Fruit fly (Drosophila melanogaster) whole organism, embryonic: ENCODE results near the gene CG32590.

Source experiments
- Bgb ChIP-seq: fragments of 200-800 bp; sonication (Bioruptor generic); IDR thresholded peaks from 2 replicates; pipeline ENCODE4 v1.3.6; 2022; ENCODE audit warnings: missing biosample characterization, missing genetic modification characterization; ENCODE audit not compliant: partially characterized antibody
- CG14710 ChIP-seq: fragments of 200-800 bp; sonication (Bioruptor generic); optimal IDR thresholded peaks from 3 replicates; lab custom pipeline; 2019; ENCODE audit warnings: missing biosample characterization, mild to moderate bottlenecking, missing genetic modification characterization, moderate library complexity
- CG14860 ChIP-seq: fragments of 200-800 bp; sonication (Bioruptor generic); IDR thresholded peaks from 3 replicates; pipeline ENCODE4 v1.3.6; 2022; ENCODE audit warnings: missing biosample characterization, missing genetic modification characterization; ENCODE audit not compliant: partially characterized antibody
- CG15479 ChIP-seq: fragments of 200-800 bp; sonication (Bioruptor generic); optimal IDR thresholded peaks from 3 replicates; lab custom pipeline; 2019; ENCODE audit warnings: missing biosample characterization, mild to moderate bottlenecking, missing genetic modification characterization, moderate library complexity
- CG15514 ChIP-seq: fragments of 200-800 bp; sonication (Bioruptor generic); optimal IDR thresholded peaks from 3 replicates; lab custom pipeline; 2017; ENCODE audit warnings: missing biosample characterization, missing genetic modification characterization, mild to moderate bottlenecking, moderate library complexity, missing genetic modification reagents
- CG1603 ChIP-seq: fragments of 200-800 bp; sonication (Bioruptor generic); optimal IDR thresholded peaks from 2 replicates; lab custom pipeline; 2019; ENCODE audit warnings: missing biosample characterization, mild to moderate bottlenecking, missing genetic modification characterization, moderate library complexity
- CG16815 ChIP-seq: fragments of 200-800 bp; sonication (Bioruptor generic); optimal IDR thresholded peaks from 3 replicates; lab custom pipeline; 2017; ENCODE audit warnings: missing biosample characterization, mild to moderate bottlenecking, missing genetic modification characterization
- CG17186 ChIP-seq: fragments of 200-800 bp; sonication (Bioruptor generic); optimal IDR thresholded peaks from 3 replicates; lab custom pipeline; 2017; ENCODE audit warnings: missing biosample characterization, missing genetic modification reagents, missing genetic modification characterization
- CG18619 ChIP-seq: fragments of 200-800 bp; sonication (Bioruptor generic); optimal IDR thresholded peaks from 3 replicates; lab custom pipeline; 2017; ENCODE audit warnings: missing biosample characterization, mild to moderate bottlenecking, missing genetic modification characterization
- CG34422 ChIP-seq: fragments of 200-800 bp; sonication (Bioruptor generic); IDR thresholded peaks from 3 replicates; pipeline ENCODE4 v1.3.6; 2022; ENCODE audit warnings: missing biosample characterization, missing genetic modification characterization
- CG3847 ChIP-seq: fragments of 200-800 bp; sonication (Bioruptor generic); IDR thresholded peaks from 2 replicates; pipeline ENCODE4 v1.3.6; 2022; ENCODE audit warnings: missing biosample characterization, missing genetic modification characterization
- CG4617 ChIP-seq: fragments of 200-800 bp; sonication (Bioruptor generic); optimal IDR thresholded peaks from 3 replicates; lab custom pipeline; 2016; ENCODE audit warnings: missing biosample characterization, missing genetic modification characterization, borderline replicate concordance
- CG6791 ChIP-seq: fragments of 200-800 bp; sonication (Bioruptor generic); IDR thresholded peaks from 3 replicates; pipeline ENCODE4 v1.3.6; 2022; ENCODE audit warnings: missing biosample characterization, missing genetic modification characterization; ENCODE audit not compliant: partially characterized antibody
- CG8290 ChIP-seq, 3 experiments: fragments of 200-800 bp; sonication (Bioruptor generic); optimal IDR thresholded peaks; 2 replicates each; lab custom pipeline; 2016 to 2019; ENCODE audit warnings: missing biosample characterization in 3 of 3, missing genetic modification characterization in 3 of 3, mild to moderate bottlenecking in 2 of 3, moderate library complexity in 1 of 3
- CG8478 ChIP-seq: fragments of >200 bp; optimal IDR thresholded peaks from 2 replicates; lab custom pipeline; 2018
- CG8924 ChIP-seq: fragments of 200-800 bp; optimal IDR thresholded peaks from 3 replicates; lab custom pipeline; 2019; ENCODE audit warnings: missing biosample characterization, mild to moderate bottlenecking, missing genetic modification characterization, moderate library complexity
- CG9797 ChIP-seq: fragments of 200-800 bp; sonication (Bioruptor generic); optimal IDR thresholded peaks from 3 replicates; lab custom pipeline; 2018; ENCODE audit warnings: missing biosample characterization, mild to moderate bottlenecking, missing genetic modification characterization
- Elba2 ChIP-seq: fragments of 200-800 bp; sonication (Bioruptor generic); optimal IDR thresholded peaks from 3 replicates; lab custom pipeline; 2016; ENCODE audit warnings: missing biosample characterization, missing genetic modification characterization
- Ets97D ChIP-seq: fragments of 200-800 bp; sonication (Bioruptor generic); optimal IDR thresholded peaks from 3 replicates; lab custom pipeline; 2016; ENCODE audit warnings: missing biosample characterization, missing genetic modification characterization
- HLHmδ ChIP-seq: fragments of 200-800 bp; sonication (Bioruptor generic); optimal IDR thresholded peaks from 2 replicates; lab custom pipeline; 2018; ENCODE audit warnings: missing biosample characterization, mild to moderate bottlenecking, missing genetic modification characterization, moderate library complexity
- HmgD ChIP-seq: fragments of 200-800 bp; sonication (Bioruptor generic); optimal IDR thresholded peaks from 3 replicates; lab custom pipeline; 2016; ENCODE audit warnings: missing biosample characterization, missing genetic modification characterization
- MBD-R2 ChIP-seq: fragments of 200-800 bp; sonication (Bioruptor generic); IDR thresholded peaks from 2 replicates; pipeline ENCODE4 v1.3.6; 2022; ENCODE audit warnings: missing biosample characterization, missing genetic modification characterization
- MESR4 ChIP-seq: fragments of 200-800 bp; sonication (Bioruptor generic); optimal IDR thresholded peaks from 2 replicates; lab custom pipeline; 2018; ENCODE audit warnings: missing biosample characterization, mild to moderate bottlenecking, missing genetic modification characterization, moderate library complexity
- Med ChIP-seq: fragments of 200-800 bp; sonication (Bioruptor generic); peaks from one replicate; lab custom pipeline; 2016; ENCODE audit warnings: missing biosample characterization, missing genetic modification characterization, mild to moderate bottlenecking, inconsistent platforms, moderate library complexity
- Opbp ChIP-seq: fragments of 200-800 bp; sonication (Bioruptor generic); IDR thresholded peaks from 3 replicates; pipeline ENCODE4 v1.3.6; 2022; ENCODE audit warnings: missing biosample characterization, missing genetic modification characterization; ENCODE audit not compliant: partially characterized antibody
- Sry-δ ChIP-seq: fragments of 200-800 bp; sonication (Bioruptor generic); optimal IDR thresholded peaks from 2 replicates; lab custom pipeline; 2016; ENCODE audit warnings: missing biosample characterization, missing genetic modification characterization
- Xbp1 ChIP-seq: fragments of 200-800 bp; sonication (Bioruptor generic); optimal IDR thresholded peaks from 3 replicates; lab custom pipeline; 2016; ENCODE audit warnings: missing biosample characterization, mild to moderate bottlenecking, missing genetic modification characterization
- amos ChIP-seq: fragments of 200-800 bp; sonication (Bioruptor generic); IDR thresholded peaks from 2 replicates; pipeline ENCODE4 v1.3.6; 2022; ENCODE audit warnings: missing biosample characterization, missing genetic modification characterization; ENCODE audit not compliant: partially characterized antibody
- chinmo ChIP-seq: fragments of 200-800 bp; sonication (Bioruptor generic); IDR thresholded peaks from 4 replicates; pipeline ENCODE4 v1.3.6; 2022; ENCODE audit warnings: missing biosample characterization, missing genetic modification characterization; ENCODE audit not compliant: partially characterized antibody
- crol ChIP-seq: fragments of 200-800 bp; sonication (Bioruptor generic); IDR thresholded peaks from 2 replicates; pipeline ENCODE4 v1.3.6; 2022; ENCODE audit warnings: missing biosample characterization, missing genetic modification characterization
- dmrt11E ChIP-seq: fragments of 200-800 bp; sonication (Bioruptor generic); optimal IDR thresholded peaks from 3 replicates; lab custom pipeline; 2018; ENCODE audit warnings: missing biosample characterization, mild to moderate bottlenecking, missing genetic modification characterization, moderate library complexity
- dysf ChIP-seq: fragments of 200-800 bp; sonication (Bioruptor generic); IDR thresholded peaks from 3 replicates; pipeline ENCODE4 v1.3.6; 2022; ENCODE audit warnings: missing biosample characterization, missing genetic modification characterization
- ems ChIP-seq: fragments of 200-800 bp; sonication (Bioruptor generic); optimal IDR thresholded peaks from 3 replicates; lab custom pipeline; 2016; ENCODE audit warnings: missing biosample characterization, missing genetic modification characterization
- insv ChIP-seq, 2 experiments: fragments of 200-800 bp; sonication (Bioruptor generic); optimal IDR thresholded peaks; 3 replicates each; lab custom pipeline; 2016 to 2018; ENCODE audit warnings: missing biosample characterization in 2 of 2, missing genetic modification characterization in 2 of 2
- knrl ChIP-seq: fragments of 200-800 bp; sonication (Bioruptor generic); IDR thresholded peaks from 3 replicates; pipeline ENCODE4 v1.3.6; 2022; ENCODE audit warnings: missing biosample characterization, missing genetic modification characterization; ENCODE audit not compliant: partially characterized antibody
- nom ChIP-seq: fragments of 200-800 bp; sonication (Bioruptor generic); optimal IDR thresholded peaks from 2 replicates; lab custom pipeline; 2017; ENCODE audit warnings: missing biosample characterization, missing genetic modification characterization, mild to moderate bottlenecking, moderate library complexity, missing genetic modification reagents
- odd ChIP-seq: fragments of 200-800 bp; sonication (Bioruptor generic); optimal IDR thresholded peaks from 2 replicates; lab custom pipeline; 2017; ENCODE audit warnings: missing biosample characterization, mild to moderate bottlenecking, missing genetic modification characterization
- p53 ChIP-seq: fragments of 200-800 bp; sonication (Bioruptor generic); optimal IDR thresholded peaks from 2 replicates; lab custom pipeline; 2016; ENCODE audit warnings: missing biosample characterization, missing genetic modification characterization
- pfk ChIP-seq: fragments of 200-800 bp; sonication (Bioruptor generic); optimal IDR thresholded peaks from 2 replicates; lab custom pipeline; 2018; ENCODE audit warnings: missing biosample characterization, mild to moderate bottlenecking, missing genetic modification characterization, moderate library complexity
- row ChIP-seq: fragments of 200-800 bp; sonication (Bioruptor generic); IDR thresholded peaks from 3 replicates; pipeline ENCODE4 v1.3.6; 2022; ENCODE audit warnings: missing biosample characterization, missing genetic modification characterization
- sd ChIP-seq: fragments of 200-800 bp; sonication (Bioruptor generic); optimal IDR thresholded peaks from 3 replicates; lab custom pipeline; 2018; ENCODE audit warnings: missing biosample characterization, mild to moderate bottlenecking, missing genetic modification characterization, moderate library complexity
- seq ChIP-seq: fragments of 200-800 bp; sonication (Bioruptor generic); IDR thresholded peaks from 2 replicates; pipeline ENCODE4 v1.3.6; 2022; ENCODE audit warnings: missing biosample characterization, missing genetic modification characterization
- stwl ChIP-seq: fragments of 200-800 bp; sonication (Bioruptor generic); optimal IDR thresholded peaks from 3 replicates; lab custom pipeline; 2018; ENCODE audit warnings: missing biosample characterization, mild to moderate bottlenecking, missing genetic modification characterization, moderate library complexity
- ttk ChIP-seq: fragments of 200-800 bp; sonication (Bioruptor generic); IDR thresholded peaks from 2 replicates; pipeline ENCODE4 v2.1.2; 2022; ENCODE audit warnings: missing biosample characterization, missing genetic modification characterization
- unpg ChIP-seq: fragments of 200-800 bp; sonication (Bioruptor generic); optimal IDR thresholded peaks from 3 replicates; lab custom pipeline; 2018; ENCODE audit warnings: missing biosample characterization, mild to moderate bottlenecking, missing genetic modification characterization, moderate library complexity
- vvl ChIP-seq: fragments of 200-800 bp; sonication (Bioruptor generic); IDR thresholded peaks from 2 replicates; pipeline ENCODE4 v1.3.6; 2022; ENCODE audit warnings: missing biosample characterization, missing genetic modification characterization
- zen ChIP-seq: fragments of 200-800 bp; sonication (Bioruptor generic); optimal IDR thresholded peaks from 3 replicates; lab custom pipeline; 2018; ENCODE audit warnings: missing biosample characterization, mild to moderate bottlenecking, missing genetic modification characterization, moderate library complexity

The CG32590 gene

DNA sequence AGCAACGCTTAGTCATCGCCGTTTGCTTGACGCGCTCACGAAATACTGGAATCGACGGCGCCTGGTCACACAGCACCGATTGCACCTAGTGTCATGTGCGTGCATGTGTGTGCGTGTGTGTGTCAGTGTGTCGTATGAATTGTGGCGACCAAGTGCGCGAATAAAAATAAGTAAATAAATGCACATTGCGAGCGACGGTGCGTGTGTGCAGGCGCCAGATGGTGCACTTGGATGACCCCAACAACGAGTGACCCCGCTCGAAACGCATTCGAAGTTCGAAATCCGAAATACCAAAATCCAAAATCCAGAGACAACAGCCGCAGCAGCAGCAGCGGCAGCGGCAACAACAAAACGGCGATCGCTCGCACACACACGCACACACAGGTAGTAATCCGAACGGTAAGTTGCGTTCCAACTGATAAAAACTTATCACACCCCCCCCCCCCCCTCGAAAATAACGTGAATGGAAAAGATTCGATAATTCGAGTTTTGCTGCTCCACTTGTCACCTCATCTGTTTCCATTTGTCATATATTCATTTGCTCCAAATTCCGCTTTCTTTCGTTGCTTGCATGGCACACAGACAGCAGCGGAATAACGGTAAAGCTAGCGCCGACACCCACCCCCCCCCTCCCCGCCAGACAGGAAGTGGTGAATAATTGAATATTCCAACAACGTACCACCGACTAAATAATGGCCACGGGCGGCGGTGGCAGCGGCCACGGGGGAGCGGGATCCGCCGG lies 6.2 kb downstream of the CG32590 start, which contains the start of gene CG14411 (continued):
- TF ChIP-seq HmgD (peak; percentile 1), CG14860 (GFP tag; lab: Robert Waterston, UW) (no peak), Bgb (GFP tag; lab: Robert Waterston, UW) (peak; percentile 29; the same call in 1 of the 2 replicates), CG18619 (GFP tag; lab: Kevin White, UChicago) (no peak), CG8290 (GFP tag; optimal IDR thresholded peaks at IDR 0.05; lab: Kevin White, UChicago) (no peak), CG8290 (tag; optimal IDR thresholded peaks at IDR 0.05; lab: Kevin White, UChicago) (peak in 1 of 2 experiments; percentile 35), CG1603 (tag; lab: Kevin White, UChicago) (peak; percentile 99), CG4617 (GFP tag; lab: Kevin White, UChicago) (peak; percentile 8), Ets97D (GFP tag; lab: Kevin White, UChicago) (peak; percentile 53), CG14710 (tag; lab: Kevin White, UChicago) (peak; percentile 67), CG3847 (GFP tag; lab: Robert Waterston, UW) (peak; percentile 35), CG34422 (GFP tag; lab: Robert Waterston, UW) (peak; percentile 66; the same call in 2 of the 3 replicates), Elba2 (GFP tag; lab: Kevin White, UChicago) (peak; percentile 38), crol (GFP tag; lab: Robert Waterston, UW) (peak; percentile 80), unpg (GFP tag; lab: Kevin White, UChicago) (no peak), seq (GFP tag; lab: Robert Waterston, UW) (no peak), stwl (tag; lab: Kevin White, UChicago) (peak; percentile 81), CG8924 (tag; lab: Kevin White, UChicago) (peak; percentile 31), CG9797 (GFP tag; lab: Kevin White, UChicago) (peak; percentile 91), ems (GFP tag; lab: Kevin White, UChicago) (no peak), chinmo (GFP tag; lab: Robert Waterston, UW) (peak; percentile 85), odd (GFP tag; lab: Kevin White, UChicago) (no peak), CG15514 (GFP tag; lab: Kevin White, UChicago) (peak; percentile 25), Opbp (GFP tag; lab: Robert Waterston, UW) (peak; percentile 47; the same call in 1 of the 3 replicates), insv (GFP tag; optimal IDR thresholded peaks at IDR 0.05; lab: Kevin White, UChicago) (peak in 1 of 2 experiments; percentile 11), Sry-δ (GFP tag; lab: Kevin White, UChicago) (peak; percentile 35), MESR4 (GFP tag; lab: Kevin White, UChicago) (peak; percentile 74), CG6791 (GFP tag; lab: Robert Waterston, UW) (0 out of 3 replicates have a peak, but pooled peaks have one; percentile 32), MBD-R2 (GFP tag; lab: Robert Waterston, UW) (peak; percentile 42), CG17186 (peak; percentile 7), sd (tag; lab: Kevin White, UChicago) (peak; percentile 36), CG16815 (GFP tag; lab: Kevin White, UChicago) (no peak), HLHmδ (GFP tag; lab: Kevin White, UChicago) (peak; percentile 6), vvl (GFP tag; lab: Robert Waterston, UW) (peak; percentile 36), dysf (GFP tag; lab: Robert Waterston, UW) (0 out of 3 replicates have a peak, but pooled peaks have one; percentile 5), zen (peak; percentile 16), p53 (GFP tag; lab: Kevin White, UChicago) (peak; percentile 10), row (GFP tag; lab: Robert Waterston, UW) (peak; percentile 59; the same call in 2 of the 3 replicates), ttk (GFP tag; lab: Robert Waterston, UW) (no peak), Xbp1 (GFP tag; lab: Kevin White, UChicago) (no peak), CG8478 (lab: Kevin White, UChicago) (peak; percentile 28), Med (peak; percentile 80), CG15479 (peak; percentile 18), knrl (GFP tag; lab: Robert Waterston, UW) (no peak; the same call in 2 of the 3 replicates), dmrt11E (tag; lab: Kevin White, UChicago) (no peak), amos (peak; percentile 48), nom (GFP tag; lab: Kevin White, UChicago) (peak; percentile 18), pfk (peak; percentile 91)
